Fruit fly (Drosophila melanogaster) whole organism, embryonic: ENCODE measurements around the gene CG11581.

Source experiments
- Ada2b ChIP-seq: fragments of 200-800 bp; sonication (Bioruptor generic); IDR thresholded peaks from 2 replicates; pipeline ENCODE4 v1.3.6; 2022; ENCODE audit warnings: missing biosample characterization, missing genetic modification characterization
- Aef1 ChIP-seq: fragments of 200-800 bp; sonication (Bioruptor generic); IDR thresholded peaks from 3 replicates; pipeline ENCODE4 v1.3.6; 2022; ENCODE audit warnings: missing biosample characterization, missing genetic modification characterization
- Atf6 ChIP-seq: fragments of 200-800 bp; sonication (Bioruptor generic); IDR thresholded peaks from 2 replicates; pipeline ENCODE4 v1.3.6; 2022; ENCODE audit warnings: missing biosample characterization, missing genetic modification characterization
- BEAF-32 ChIP-seq: fragments of 200-800 bp; sonication (Bioruptor generic); optimal IDR thresholded peaks from 3 replicates; lab custom pipeline; 2017; ENCODE audit warnings: missing biosample characterization, missing genetic modification characterization, mild to moderate bottlenecking, moderate library complexity, missing genetic modification reagents
- CG10147 ChIP-seq: fragments of 200-800 bp; sonication (Bioruptor generic); optimal IDR thresholded peaks from 2 replicates; lab custom pipeline; 2019; ENCODE audit warnings: missing biosample characterization, mild to moderate bottlenecking, missing genetic modification characterization, moderate library complexity
- CG10274 ChIP-seq: fragments of 200-800 bp; sonication (Bioruptor generic); optimal IDR thresholded peaks from 3 replicates; lab custom pipeline; 2017; ENCODE audit warnings: missing biosample characterization, mild to moderate bottlenecking, missing genetic modification characterization
- CG11723 ChIP-seq: fragments of 200-800 bp; sonication (Bioruptor generic); optimal IDR thresholded peaks from 2 replicates; lab custom pipeline; 2017; ENCODE audit warnings: missing biosample characterization, mild to moderate bottlenecking, missing genetic modification characterization
- CG12236 ChIP-seq: fragments of 200-800 bp; sonication (Bioruptor generic); optimal IDR thresholded peaks from 2 replicates; lab custom pipeline; 2016; ENCODE audit warnings: missing biosample characterization, missing genetic modification characterization
- CG1233 ChIP-seq: fragments of 200-800 bp; sonication (Bioruptor generic); optimal IDR thresholded peaks from 4 replicates; lab custom pipeline; 2018; ENCODE audit warnings: missing biosample characterization, mild to moderate bottlenecking, missing genetic modification characterization
- CG13296 ChIP-seq: fragments of 200-800 bp; sonication (Bioruptor generic); optimal IDR thresholded peaks from 3 replicates; lab custom pipeline; 2018; ENCODE audit warnings: missing biosample characterization, mild to moderate bottlenecking, missing genetic modification characterization
- CG13624 ChIP-seq: fragments of 200-800 bp; sonication (Bioruptor generic); optimal IDR thresholded peaks from 2 replicates; lab custom pipeline; 2016; ENCODE audit warnings: missing biosample characterization, missing genetic modification characterization
- CG14014 ChIP-seq: fragments of 200-800 bp; sonication (Bioruptor generic); IDR thresholded peaks from 2 replicates; pipeline ENCODE4 v1.3.6; 2022; ENCODE audit warnings: missing biosample characterization, missing genetic modification characterization
- CG14050 ChIP-seq: fragments of 200-800 bp; sonication (Bioruptor generic); IDR thresholded peaks from 3 replicates; pipeline ENCODE4 v1.3.6; 2022; ENCODE audit warnings: missing biosample characterization, missing genetic modification characterization
- CG2199 ChIP-seq: fragments of 200-800 bp; sonication (Bioruptor generic); IDR thresholded peaks from 3 replicates; pipeline ENCODE4 v1.3.6; 2022; ENCODE audit warnings: missing biosample characterization, missing genetic modification characterization
- CG2678 ChIP-seq: fragments of 200-800 bp; sonication (Bioruptor generic); optimal IDR thresholded peaks from 3 replicates; lab custom pipeline; 2019; ENCODE audit warnings: missing biosample characterization, mild to moderate bottlenecking, missing genetic modification characterization, moderate library complexity
- CG2875 ChIP-seq: fragments of 200-800 bp; sonication (Bioruptor generic); optimal IDR thresholded peaks from 2 replicates; lab custom pipeline; 2017; ENCODE audit warnings: missing biosample characterization, mild to moderate bottlenecking, missing genetic modification characterization, missing genetic modification reagents
- CG31365 ChIP-seq: fragments of 200-800 bp; sonication (Bioruptor generic); optimal IDR thresholded peaks from 2 replicates; lab custom pipeline; 2018; ENCODE audit warnings: missing biosample characterization, mild to moderate bottlenecking, missing genetic modification characterization
- CG33557 ChIP-seq: fragments of 200-800 bp; sonication (Bioruptor generic); optimal IDR thresholded peaks from 2 replicates; lab custom pipeline; 2019; ENCODE audit warnings: missing biosample characterization, mild to moderate bottlenecking, missing genetic modification characterization, moderate library complexity
- CG3726 ChIP-seq: fragments of 200-800 bp; sonication (Bioruptor generic); IDR thresholded peaks from 3 replicates; pipeline ENCODE4, ENCODE4 v1.3.6; 2022; ENCODE audit warnings: missing biosample characterization, missing genetic modification characterization
- CG42726 ChIP-seq: fragments of 200-800 bp; sonication (Bioruptor generic); IDR thresholded peaks from 2 replicates; pipeline ENCODE4 v1.3.6; 2022; ENCODE audit warnings: missing biosample characterization, missing genetic modification characterization; ENCODE audit not compliant: partially characterized antibody
- CG4707 ChIP-seq: fragments of 200-800 bp; sonication (Bioruptor generic); optimal IDR thresholded peaks from 2 replicates; lab custom pipeline; 2018; ENCODE audit warnings: missing biosample characterization, mild to moderate bottlenecking, missing genetic modification characterization, moderate library complexity
- CG5245 ChIP-seq: fragments of 200-800 bp; sonication (Bioruptor generic); optimal IDR thresholded peaks from 3 replicates; lab custom pipeline; 2016; ENCODE audit warnings: missing biosample characterization, missing genetic modification characterization
- CG7556 ChIP-seq: fragments of 200-800 bp; sonication (Bioruptor generic); optimal IDR thresholded peaks from 2 replicates; lab custom pipeline; 2017; ENCODE audit warnings: missing biosample characterization, mild to moderate bottlenecking, missing genetic modification characterization
- CG7839 ChIP-seq: fragments of 200-800 bp; sonication (Bioruptor generic); optimal IDR thresholded peaks from 3 replicates; lab custom pipeline; 2018; ENCODE audit warnings: missing biosample characterization, mild to moderate bottlenecking, missing genetic modification characterization, moderate library complexity
- Dbx ChIP-seq: fragments of 200-800 bp; sonication (Bioruptor generic); IDR thresholded peaks from 3 replicates; pipeline ENCODE4 v1.3.6; 2022; ENCODE audit warnings: missing biosample characterization, missing genetic modification characterization
- Eip74EF ChIP-seq, 2 experiments: fragments of 200-800 bp in 1 of 2; fragments of >200 bp in 1 of 2; sonication (Bioruptor generic) in 1 of 2; optimal IDR thresholded peaks; 2 replicates each; lab custom pipeline; 2017 to 2019; ENCODE audit warnings: missing biosample characterization in 2 of 2, missing genetic modification characterization in 2 of 2, mild to moderate bottlenecking in 1 of 2, moderate library complexity in 1 of 2
- Hand ChIP-seq: fragments of 200-800 bp; sonication (Bioruptor generic); optimal IDR thresholded peaks from 2 replicates; lab custom pipeline; 2017; ENCODE audit warnings: mild to moderate bottlenecking, missing biosample characterization, missing genetic modification reagents, missing genetic modification characterization
- Hmx ChIP-seq: fragments of 200-800 bp; sonication (Bioruptor generic); optimal IDR thresholded peaks from 2 replicates; lab custom pipeline; 2016; ENCODE audit warnings: missing biosample characterization, missing genetic modification characterization
- Hr78 ChIP-seq, 2 experiments: fragments of 200-800 bp in 1 of 2; fragments of >200 bp in 1 of 2; sonication (Bioruptor generic) in 1 of 2; optimal IDR thresholded peaks; 2 replicates each; lab custom pipeline; 2017 to 2019; ENCODE audit warnings: missing biosample characterization in 2 of 2, missing genetic modification characterization in 2 of 2, mild to moderate bottlenecking in 1 of 2, moderate library complexity in 1 of 2
- NfI ChIP-seq: fragments of 200-800 bp; sonication (Bioruptor generic); optimal IDR thresholded peaks from 3 replicates; lab custom pipeline; 2018; ENCODE audit warnings: missing biosample characterization, mild to moderate bottlenecking, missing genetic modification characterization, moderate library complexity
- Usf ChIP-seq: fragments of 200-800 bp; sonication (Bioruptor generic); optimal IDR thresholded peaks from 2 replicates; lab custom pipeline; 2017; ENCODE audit warnings: missing genotype, missing biosample characterization, missing genetic modification characterization
- az2 ChIP-seq: fragments of 200-800 bp; sonication (Bioruptor generic); optimal IDR thresholded peaks from 3 replicates; lab custom pipeline; 2016; ENCODE audit warnings: missing biosample characterization, missing genetic modification characterization
- cg ChIP-seq: fragments of 200-800 bp; sonication (Bioruptor generic); optimal IDR thresholded peaks from 3 replicates; lab custom pipeline; 2019; ENCODE audit warnings: missing biosample characterization, mild to moderate bottlenecking, missing genetic modification characterization, moderate library complexity
- chif ChIP-seq, 2 experiments: fragments of 200-800 bp; sonication (Bioruptor generic); optimal IDR thresholded peaks; 3 replicates each; lab custom pipeline; 2016; ENCODE audit warnings: missing biosample characterization in 2 of 2, missing genetic modification characterization in 2 of 2
- crc ChIP-seq: fragments of 200-800 bp; sonication (Bioruptor generic); optimal IDR thresholded peaks from 2 replicates; lab custom pipeline; 2016; ENCODE audit warnings: missing biosample characterization, missing genetic modification characterization
- fd102C ChIP-seq: fragments of 200-800 bp; sonication (Bioruptor generic); optimal IDR thresholded peaks from 2 replicates; lab custom pipeline; 2018; ENCODE audit warnings: missing biosample characterization, mild to moderate bottlenecking, missing genetic modification characterization, moderate library complexity
- ham ChIP-seq: fragments of 200-800 bp; sonication (Bioruptor generic); IDR thresholded peaks from 2 replicates; pipeline ENCODE4 v1.3.6; 2022; ENCODE audit warnings: missing biosample characterization, missing genetic modification characterization
- ken ChIP-seq: fragments of 200-800 bp; sonication (Bioruptor generic); IDR thresholded peaks from 3 replicates; pipeline ENCODE4 v1.3.6; 2022; ENCODE audit warnings: missing biosample characterization, missing genetic modification characterization
- lmd ChIP-seq: fragments of 200-800 bp; sonication (Bioruptor generic); IDR thresholded peaks from 2 replicates; pipeline ENCODE4 v1.3.6; 2022; ENCODE audit warnings: missing biosample characterization, missing genetic modification characterization
- lov ChIP-seq, 2 experiments: fragments of 200-800 bp in 1 of 2; fragments of >200 bp in 1 of 2; sonication (Bioruptor generic) in 1 of 2; IDR thresholded peaks in 1 of 2; optimal IDR thresholded peaks in 1 of 2; 2 replicates in 1 of 2; 3 replicates in 1 of 2; pipeline versions ENCODE4 v1.3.6 to Lab custom; 2017 to 2022; ENCODE audit warnings: missing biosample characterization in 1 of 2, missing genetic modification characterization in 1 of 2
- peb ChIP-seq: fragments of 200-800 bp; sonication (Bioruptor generic); IDR thresholded peaks from 2 replicates; pipeline ENCODE4 v1.3.6; 2022; ENCODE audit warnings: missing biosample characterization, missing genetic modification characterization
- repo ChIP-seq: fragments of 200-800 bp; sonication (Bioruptor generic); optimal IDR thresholded peaks from 2 replicates; lab custom pipeline; 2016; ENCODE audit warnings: missing biosample characterization, missing genetic modification characterization
- sob ChIP-seq: fragments of 200-800 bp; sonication (Bioruptor generic); IDR thresholded peaks from 2 replicates; pipeline ENCODE4 v1.3.6; 2022; ENCODE audit warnings: missing biosample characterization, missing genetic modification characterization
- trh ChIP-seq: fragments of 200-800 bp; sonication (Bioruptor generic); optimal IDR thresholded peaks from 2 replicates; lab custom pipeline; 2016; ENCODE audit warnings: missing biosample characterization, missing genetic modification characterization
- ttk ChIP-seq: fragments of 200-800 bp; sonication (Bioruptor generic); IDR thresholded peaks from 2 replicates; pipeline ENCODE4 v2.1.2; 2022; ENCODE audit warnings: missing biosample characterization, missing genetic modification characterization
- unc-4 ChIP-seq: fragments of 200-800 bp; sonication (Bioruptor generic); IDR thresholded peaks from 2 replicates; pipeline ENCODE4 v1.3.6; 2022; ENCODE audit warnings: missing biosample characterization, missing genetic modification characterization; ENCODE audit not compliant: partially characterized antibody
- yki ChIP-seq: fragments of >200 bp; optimal IDR thresholded peaks from 3 replicates; lab custom pipeline; 2018
- zf30C ChIP-seq: fragments of 200-800 bp; sonication (Bioruptor generic); optimal IDR thresholded peaks from 3 replicates; lab custom pipeline; 2018; ENCODE audit warnings: missing biosample characterization, mild to moderate bottlenecking, missing genetic modification characterization

The CG11581 gene

dm6 chrX:14214505-14215449 lies 38.1 kb downstream of the CG11581 start (continued):
- no peak for TF ChIP-seq CG3726 (GFP tag; lab: Robert Waterston, UW)
- TF ChIP-seq Dbx (GFP tag; lab: Robert Waterston, UW), result no peak
- no peak for TF ChIP-seq Hr78 (GFP tag; optimal IDR thresholded peaks at IDR 0.05; lab: Kevin White, UChicago)
- no peak for TF ChIP-seq CG31365 (tag; lab: Kevin White, UChicago)
- TF ChIP-seq zf30C, result no peak
- peak; percentile 47; the same call in 1 of the 2 replicates for TF ChIP-seq Atf6 (GFP tag; lab: Robert Waterston, UW)
- TF ChIP-seq chif (GFP tag; optimal IDR thresholded peaks at IDR 0.05; lab: Kevin White, UChicago), result no peak
- TF ChIP-seq CG7556 (GFP tag; lab: Kevin White, UChicago), result peak; percentile 17
- no peak for TF ChIP-seq peb (GFP tag; lab: Robert Waterston, UW)
- peak; percentile 72 for TF ChIP-seq CG2678 (tag; lab: Kevin White, UChicago)
- peak; percentile 47 for TF ChIP-seq Hand (GFP tag; lab: Kevin White, UChicago)
- TF ChIP-seq CG7839 (tag; lab: Kevin White, UChicago), result peak; percentile 71
- no peak for TF ChIP-seq ken (GFP tag; lab: Robert Waterston, UW)
- TF ChIP-seq CG2875 (GFP tag; lab: Kevin White, UChicago), result no peak
- peak; percentile 5 for TF ChIP-seq CG13624
- no peak for TF ChIP-seq repo (GFP tag; lab: Kevin White, UChicago)
- TF ChIP-seq CG14014 (GFP tag; lab: Robert Waterston, UW), result peak; percentile 50
- TF ChIP-seq CG33557 (GFP tag; lab: Kevin White, UChicago), result no peak
- peak; percentile 1 for TF ChIP-seq CG11723
- TF ChIP-seq BEAF-32 (GFP tag; lab: Kevin White, UChicago), result no peak
- TF ChIP-seq lmd (GFP tag; lab: Robert Waterston, UW), result peak; percentile 43; the same call in 1 of the 2 replicates
- no peak for TF ChIP-seq lov (optimal IDR thresholded peaks at IDR 0.05; lab: Kevin White, UChicago)
- TF ChIP-seq lov (GFP tag; IDR thresholded peaks at IDR 0.05; lab: Robert Waterston, UW), result no peak
- TF ChIP-seq az2, result no peak
- peak; percentile 12 for TF ChIP-seq NfI
- peak; percentile 75 for TF ChIP-seq CG10147
- TF ChIP-seq CG1233 (GFP tag; lab: Kevin White, UChicago), result peak; percentile 42
- TF ChIP-seq CG4707 (GFP tag; lab: Kevin White, UChicago), result no peak
- no peak for TF ChIP-seq crc (GFP tag; lab: Kevin White, UChicago)
- 0 out of 3 replicates have a peak, but pooled peaks have one; percentile 41 for TF ChIP-seq Aef1
- no peak for TF ChIP-seq CG5245
- no peak for TF ChIP-seq Hmx
- no peak for TF ChIP-seq cg (GFP tag; lab: Kevin White, UChicago)
- TF ChIP-seq Usf (GFP tag; lab: Kevin White, UChicago), result no peak
- TF ChIP-seq ttk (GFP tag; lab: Robert Waterston, UW), result no peak
- no peak for TF ChIP-seq Eip74EF (GFP tag; optimal IDR thresholded peaks at IDR 0.05; lab: Kevin White, UChicago)
- TF ChIP-seq sob, result 0 out of 2 replicates have a peak, but pooled peaks have one; percentile 18
- TF ChIP-seq CG42726 (GFP tag; lab: Robert Waterston, UW), result no peak
- TF ChIP-seq unc-4 (GFP tag; lab: Robert Waterston, UW), result no peak
- peak; percentile 19 for TF ChIP-seq CG13296 (GFP tag; lab: Kevin White, UChicago)
- TF ChIP-seq CG2199 (GFP tag; lab: Robert Waterston, UW), result no peak
- TF ChIP-seq CG12236 (GFP tag; lab: Kevin White, UChicago), result no peak
- no peak for TF ChIP-seq trh (GFP tag; lab: Kevin White, UChicago)
- peak; percentile 55 for TF ChIP-seq Ada2b (GFP tag; lab: Robert Waterston, UW)
- TF ChIP-seq ham (GFP tag; lab: Robert Waterston, UW), result no peak
- no peak for TF ChIP-seq fd102C (GFP tag; lab: Kevin White, UChicago)
- TF ChIP-seq CG14050 (GFP tag; lab: Robert Waterston, UW), result no peak
- TF ChIP-seq CG10274, result peak; percentile 46
- no peak for TF ChIP-seq yki (lab: Kevin White, UChicago)
